Fruit fly (Drosophila melanogaster) whole organism, embryonic: ENCODE measurements around the gene bab1.

ENCODE experiments used
- C15 ChIP-seq: fragments of 200-800 bp; sonication (Bioruptor generic); IDR thresholded peaks from 3 replicates; pipeline ENCODE4 v1.3.6; 2022; ENCODE audit warnings: missing biosample characterization, missing genetic modification characterization
- CG10431 ChIP-seq: fragments of 200-800 bp; sonication (Bioruptor generic); optimal IDR thresholded peaks from 3 replicates; lab custom pipeline; 2018; ENCODE audit warnings: missing biosample characterization, mild to moderate bottlenecking, missing genetic modification characterization
- CG10462 ChIP-seq: fragments of 200-800 bp; sonication (Bioruptor generic); optimal IDR thresholded peaks from 2 replicates; lab custom pipeline; 2016; ENCODE audit warnings: missing biosample characterization, missing genetic modification characterization
- CG13123 ChIP-seq: fragments of 200-800 bp; sonication (Bioruptor generic); optimal IDR thresholded peaks from 2 replicates; lab custom pipeline; 2016; ENCODE audit warnings: missing biosample characterization, missing genetic modification characterization
- CG13296 ChIP-seq: fragments of 200-800 bp; sonication (Bioruptor generic); optimal IDR thresholded peaks from 3 replicates; lab custom pipeline; 2018; ENCODE audit warnings: missing biosample characterization, mild to moderate bottlenecking, missing genetic modification characterization
- CG17568 ChIP-seq: fragments of 200-800 bp; sonication (Bioruptor generic); optimal IDR thresholded peaks from 2 replicates; lab custom pipeline; 2018; ENCODE audit warnings: missing biosample characterization, mild to moderate bottlenecking, missing genetic modification characterization, moderate library complexity
- CG2116 ChIP-seq: fragments of 200-800 bp; sonication (Bioruptor generic); optimal IDR thresholded peaks from 3 replicates; lab custom pipeline; 2018; ENCODE audit warnings: missing biosample characterization, mild to moderate bottlenecking, missing genetic modification characterization
- CG30431 ChIP-seq: fragments of 200-800 bp; sonication (Bioruptor generic); optimal IDR thresholded peaks from 2 replicates; lab custom pipeline; 2017; ENCODE audit warnings: missing biosample characterization, missing genetic modification characterization
- CG31441 ChIP-seq: fragments of 200-800 bp; sonication (Bioruptor generic); IDR thresholded peaks from 2 replicates; pipeline ENCODE4 v1.3.6; 2022; ENCODE audit warnings: missing biosample characterization, missing genetic modification characterization
- CG34422 ChIP-seq: fragments of 200-800 bp; sonication (Bioruptor generic); IDR thresholded peaks from 3 replicates; pipeline ENCODE4 v1.3.6; 2022; ENCODE audit warnings: missing biosample characterization, missing genetic modification characterization
- CG3847 ChIP-seq: fragments of 200-800 bp; sonication (Bioruptor generic); IDR thresholded peaks from 2 replicates; pipeline ENCODE4 v1.3.6; 2022; ENCODE audit warnings: missing biosample characterization, missing genetic modification characterization
- CG43689 ChIP-seq: fragments of 200-800 bp; sonication (Bioruptor generic); IDR thresholded peaks from 2 replicates; pipeline ENCODE4 v1.3.6; 2022; ENCODE audit warnings: missing biosample characterization, missing genetic modification characterization
- CG4854 ChIP-seq: fragments of 200-800 bp; sonication (Bioruptor generic); optimal IDR thresholded peaks from 2 replicates; lab custom pipeline; 2016; ENCODE audit warnings: missing biosample characterization, missing genetic modification characterization, inconsistent platforms
- CG5245 ChIP-seq: fragments of 200-800 bp; sonication (Bioruptor generic); optimal IDR thresholded peaks from 3 replicates; lab custom pipeline; 2016; ENCODE audit warnings: missing biosample characterization, missing genetic modification characterization
- CG7357 ChIP-seq: fragments of 200-800 bp; sonication (Bioruptor generic); IDR thresholded peaks from 3 replicates; pipeline ENCODE4 v1.3.6; 2022; ENCODE audit warnings: missing biosample characterization, missing genetic modification characterization
- CG7745 ChIP-seq: fragments of 200-800 bp; sonication (Bioruptor generic); optimal IDR thresholded peaks from 2 replicates; lab custom pipeline; 2018; ENCODE audit warnings: missing biosample characterization, mild to moderate bottlenecking, missing genetic modification characterization, moderate library complexity
- CG7928 ChIP-seq: fragments of 200-800 bp; sonication (Bioruptor generic); optimal IDR thresholded peaks from 2 replicates; lab custom pipeline; 2017; ENCODE audit warnings: missing biosample characterization, mild to moderate bottlenecking, missing genetic modification characterization
- CG8478 ChIP-seq: fragments of >200 bp; optimal IDR thresholded peaks from 2 replicates; lab custom pipeline; 2018
- Camta ChIP-seq: fragments of 200-800 bp; sonication (Bioruptor generic); optimal IDR thresholded peaks from 2 replicates; lab custom pipeline; 2016; ENCODE audit warnings: missing biosample characterization, missing genetic modification characterization
- Chrac-16 ChIP-seq: fragments of 200-800 bp; sonication (Bioruptor generic); optimal IDR thresholded peaks from 3 replicates; lab custom pipeline; 2016; ENCODE audit warnings: missing biosample characterization, missing genetic modification characterization
- D ChIP-seq, 2 experiments: fragments of 200-800 bp in 1 of 2; fragments of >200 bp in 1 of 2; sonication (Bioruptor generic) in 1 of 2; optimal IDR thresholded peaks; 2 replicates in 1 of 2; 3 replicates in 1 of 2; lab custom pipeline; 2017; ENCODE audit warnings: mild to moderate bottlenecking in 1 of 2, missing biosample characterization in 1 of 2, missing genetic modification characterization in 1 of 2, missing genetic modification reagents in 1 of 2
- Doc3 ChIP-seq: fragments of 200-800 bp; sonication (Bioruptor generic); IDR thresholded peaks from 3 replicates; pipeline ENCODE4 v1.3.6; 2022; ENCODE audit warnings: missing biosample characterization, missing genetic modification characterization; ENCODE audit not compliant: partially characterized antibody
- E2f1 ChIP-seq: fragments of 200-800 bp; sonication (Bioruptor generic); IDR thresholded peaks from 2 replicates; pipeline ENCODE4 v1.3.6; 2022; ENCODE audit warnings: missing biosample characterization, missing genetic modification characterization
- E2f2 ChIP-seq: fragments of 200-800 bp; sonication (Bioruptor generic); IDR thresholded peaks from 2 replicates; pipeline ENCODE4 v1.3.6; 2022; ENCODE audit warnings: missing biosample characterization, missing genetic modification characterization
- Fer3 ChIP-seq: fragments of 200-800 bp; sonication (Bioruptor generic); optimal IDR thresholded peaks from 2 replicates; lab custom pipeline; 2018; ENCODE audit warnings: missing biosample characterization, mild to moderate bottlenecking, missing genetic modification characterization, moderate library complexity
- HHEX ChIP-seq: fragments of 200-800 bp; sonication (Bioruptor generic); optimal IDR thresholded peaks from 3 replicates; lab custom pipeline; 2017; ENCODE audit warnings: missing biosample characterization, mild to moderate bottlenecking, missing genetic modification characterization, missing genetic modification reagents
- Hr78 ChIP-seq, 2 experiments: fragments of 200-800 bp in 1 of 2; fragments of >200 bp in 1 of 2; sonication (Bioruptor generic) in 1 of 2; optimal IDR thresholded peaks; 2 replicates each; lab custom pipeline; 2017 to 2019; ENCODE audit warnings: missing biosample characterization in 2 of 2, missing genetic modification characterization in 2 of 2, mild to moderate bottlenecking in 1 of 2, moderate library complexity in 1 of 2
- Kr ChIP-seq: fragments of 200-800 bp; sonication (Bioruptor generic); optimal IDR thresholded peaks from 2 replicates; lab custom pipeline; 2017; ENCODE audit warnings: missing biosample characterization, mild to moderate bottlenecking, missing genetic modification characterization
- Lhr ChIP-seq: fragments of 200-800 bp; sonication (Bioruptor generic); optimal IDR thresholded peaks from 3 replicates; lab custom pipeline; 2017; ENCODE audit warnings: mild to moderate bottlenecking, missing biosample characterization, missing genetic modification reagents, missing genetic modification characterization
- Rx ChIP-seq: fragments of 200-800 bp; sonication (Bioruptor generic); IDR thresholded peaks from 2 replicates; pipeline ENCODE4 v1.3.6; 2022; ENCODE audit warnings: missing biosample characterization, missing genetic modification characterization
- Sry-δ ChIP-seq: fragments of 200-800 bp; sonication (Bioruptor generic); optimal IDR thresholded peaks from 2 replicates; lab custom pipeline; 2016; ENCODE audit warnings: missing biosample characterization, missing genetic modification characterization
- btn ChIP-seq: fragments of 200-800 bp; sonication (Bioruptor generic); optimal IDR thresholded peaks from 2 replicates; lab custom pipeline; 2016; ENCODE audit warnings: missing biosample characterization, missing genetic modification characterization
- cad ChIP-seq: fragments of >200 bp; optimal IDR thresholded peaks from 2 replicates; lab custom pipeline; 2017; ENCODE audit warnings: missing biosample characterization, missing genetic modification characterization
- cg ChIP-seq: fragments of 200-800 bp; sonication (Bioruptor generic); optimal IDR thresholded peaks from 3 replicates; lab custom pipeline; 2019; ENCODE audit warnings: missing biosample characterization, mild to moderate bottlenecking, missing genetic modification characterization, moderate library complexity
- cwo ChIP-seq: fragments of 200-800 bp; sonication (Bioruptor generic); optimal IDR thresholded peaks from 3 replicates; lab custom pipeline; 2017; ENCODE audit warnings: missing biosample characterization, missing genetic modification characterization, mild to moderate bottlenecking, moderate library complexity, missing genetic modification reagents
- en ChIP-seq: fragments of 200-800 bp; sonication (Bioruptor generic); optimal IDR thresholded peaks from 2 replicates; lab custom pipeline; 2016; ENCODE audit warnings: missing biosample characterization, missing genetic modification characterization
- esg ChIP-seq: fragments of 200-800 bp; sonication (Bioruptor generic); conservative IDR thresholded peaks from 2 replicates; pipeline ENCODE4 v1.3.6; 2022; ENCODE audit warnings: missing biosample characterization, missing genetic modification characterization
- hb ChIP-seq: fragments of 200-800 bp; sonication (Bioruptor generic); IDR thresholded peaks from 3 replicates; pipeline ENCODE4 v1.3.6; 2022; ENCODE audit warnings: missing biosample characterization, missing genetic modification characterization; ENCODE audit not compliant: partially characterized antibody
- hth ChIP-seq: fragments of >200 bp; optimal IDR thresholded peaks from 2 replicates; lab custom pipeline; 2017; ENCODE audit warnings: inconsistent platforms
- knrl ChIP-seq: fragments of 200-800 bp; sonication (Bioruptor generic); IDR thresholded peaks from 3 replicates; pipeline ENCODE4 v1.3.6; 2022; ENCODE audit warnings: missing biosample characterization, missing genetic modification characterization; ENCODE audit not compliant: partially characterized antibody
- lab ChIP-seq: fragments of 200-800 bp; sonication (Bioruptor generic); optimal IDR thresholded peaks from 3 replicates; lab custom pipeline; 2017; ENCODE audit warnings: missing biosample characterization, missing genetic modification characterization, mild to moderate bottlenecking, moderate library complexity, missing genetic modification reagents
- onecut ChIP-seq: fragments of 200-800 bp; sonication (Bioruptor generic); IDR thresholded peaks from 2 replicates; pipeline ENCODE4 v1.3.6; 2022; ENCODE audit warnings: missing biosample characterization, missing genetic modification characterization
- peb ChIP-seq: fragments of 200-800 bp; sonication (Bioruptor generic); IDR thresholded peaks from 2 replicates; pipeline ENCODE4 v1.3.6; 2022; ENCODE audit warnings: missing biosample characterization, missing genetic modification characterization
- pita ChIP-seq: fragments of 200-800 bp; sonication (Bioruptor generic); optimal IDR thresholded peaks from 2 replicates; lab custom pipeline; 2017; ENCODE audit warnings: missing biosample characterization, mild to moderate bottlenecking, missing genetic modification characterization
- pnt ChIP-seq: fragments of 200-800 bp; sonication (Bioruptor generic); optimal IDR thresholded peaks from 3 replicates; lab custom pipeline; 2016; ENCODE audit warnings: missing biosample characterization, missing genetic modification characterization
- sima ChIP-seq: fragments of 200-800 bp; sonication (Bioruptor generic); optimal IDR thresholded peaks from 2 replicates; lab custom pipeline; 2016; ENCODE audit warnings: missing biosample characterization, missing genetic modification characterization
- so ChIP-seq: fragments of 200-800 bp; sonication (Bioruptor generic); IDR thresholded peaks from 3 replicates; pipeline ENCODE4 v1.3.6; 2022; ENCODE audit warnings: missing biosample characterization, missing genetic modification characterization
- sqz ChIP-seq: fragments of 200-800 bp; sonication (Bioruptor generic); optimal IDR thresholded peaks from 3 replicates; lab custom pipeline; 2018; ENCODE audit warnings: missing biosample characterization, mild to moderate bottlenecking, missing genetic modification characterization
- tx ChIP-seq: fragments of 200-800 bp; sonication (Bioruptor generic); optimal IDR thresholded peaks from 2 replicates; lab custom pipeline; 2016; ENCODE audit warnings: missing biosample characterization, missing genetic modification characterization
- usp ChIP-seq: fragments of >200 bp; optimal IDR thresholded peaks from 2 replicates; lab custom pipeline; 2017; ENCODE audit warnings: missing biosample characterization, missing genetic modification characterization
- wdn ChIP-seq: fragments of 200-800 bp; sonication (Bioruptor generic); IDR thresholded peaks from 2 replicates; pipeline ENCODE4 v1.3.6; 2022; ENCODE audit warnings: missing biosample characterization, missing genetic modification characterization
- zen2 ChIP-seq: fragments of 200-800 bp; sonication (Bioruptor generic); IDR thresholded peaks from 3 replicates; pipeline ENCODE4 v1.3.6; 2022; ENCODE audit warnings: missing biosample characterization, missing genetic modification characterization; ENCODE audit not compliant: partially characterized antibody

Gene bab1

DNA sequence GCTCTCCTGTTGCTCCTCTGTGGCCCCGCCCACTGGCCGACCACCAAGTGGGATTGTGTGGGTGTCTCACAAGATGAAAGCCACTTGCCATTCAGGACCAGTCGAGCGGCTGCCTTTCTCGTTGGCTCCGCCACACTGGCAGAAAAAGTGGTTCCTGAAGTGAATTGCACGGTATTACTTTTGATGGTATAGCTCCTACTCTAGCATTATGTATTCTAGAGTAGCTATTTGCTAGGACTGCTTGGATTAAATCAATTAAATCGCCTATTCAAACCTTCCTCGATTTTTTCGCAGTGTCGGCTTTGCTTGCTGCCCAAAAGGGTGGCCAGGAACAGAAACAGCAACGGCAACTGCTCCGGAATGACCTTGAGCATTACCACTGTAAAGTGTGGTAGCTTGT lies 38.5 kb upstream of the bab1 start (continued):
- TF ChIP-seq en (GFP tag; lab: Kevin White, UChicago) (no peak), CG10462 (GFP tag; lab: Kevin White, UChicago) (no peak), CG34422 (GFP tag; lab: Robert Waterston, UW) (no peak), CG13123 (GFP tag; lab: Kevin White, UChicago) (no peak), Rx (GFP tag; lab: Robert Waterston, UW) (no peak), CG8478 (lab: Kevin White, UChicago) (no peak), Fer3 (peak; percentile 66), Hr78 (GFP tag; optimal IDR thresholded peaks at IDR 0.05; lab: Kevin White, UChicago) (no peak), sima (GFP tag; lab: Kevin White, UChicago) (peak; percentile 29), hb (GFP tag; lab: Robert Waterston, UW) (no peak), CG2116 (no peak), CG10431 (GFP tag; lab: Kevin White, UChicago) (no peak), HHEX (GFP tag; lab: Kevin White, UChicago) (peak; percentile 53), pnt (no peak), CG31441 (GFP tag; lab: Robert Waterston, UW) (no peak), CG43689 (GFP tag; lab: Robert Waterston, UW) (no peak), CG30431 (GFP tag; lab: Kevin White, UChicago) (no peak), C15 (no peak), E2f2 (no peak), btn (GFP tag; lab: Kevin White, UChicago) (no peak), pita (GFP tag; lab: Kevin White, UChicago) (no peak), tx (no peak), hth (lab: Kevin White, UChicago) (no peak), zen2 (GFP tag; lab: Robert Waterston, UW) (no peak), CG4854 (no peak), so (GFP tag; lab: Robert Waterston, UW) (no peak), esg (no peak), CG7928 (GFP tag; lab: Kevin White, UChicago) (no peak), Lhr (GFP tag; lab: Kevin White, UChicago) (no peak), onecut (no peak), lab (GFP tag; lab: Kevin White, UChicago) (peak; percentile 86), CG5245 (GFP tag; lab: Kevin White, UChicago) (no peak), CG7357 (GFP tag; lab: Robert Waterston, UW) (no peak), CG3847 (GFP tag; lab: Robert Waterston, UW) (no peak), CG17568 (GFP tag; lab: Kevin White, UChicago) (no peak), Sry-δ (GFP tag; lab: Kevin White, UChicago) (no peak), Camta (GFP tag; lab: Kevin White, UChicago) (no peak), usp (no peak), cwo (GFP tag; lab: Kevin White, UChicago) (peak; percentile 66), Doc3 (no peak), peb (GFP tag; lab: Robert Waterston, UW) (no peak), CG13296 (GFP tag; lab: Kevin White, UChicago) (peak; percentile 52), E2f1 (GFP tag; lab: Robert Waterston, UW) (peak; percentile 25; the same call in 1 of the 2 replicates), cad (GFP tag; lab: Kevin White, UChicago) (no peak), wdn (GFP tag; lab: Robert Waterston, UW) (no peak), cg (GFP tag; lab: Kevin White, UChicago) (no peak), sqz (GFP tag; lab: Kevin White, UChicago) (no peak), Kr (GFP tag; lab: Kevin White, UChicago) (no peak), knrl (GFP tag; lab: Robert Waterston, UW) (no peak), CG7745 (tag; lab: Kevin White, UChicago) (no peak), D (optimal IDR thresholded peaks at IDR 0.05; lab: Kevin White, UChicago) (no peak), D (GFP tag; optimal IDR thresholded peaks at IDR 0.05; lab: Kevin White, UChicago) (no peak), Chrac-16 (GFP tag; lab: Kevin White, UChicago) (no peak)
